Worm (Caenorhabditis elegans) whole organism, late embryonic: Measurements from ENCODE around the gene cwp-5.

Source experiments
- hlh-30 ChIP-seq: sonication (generic microtip); optimal IDR thresholded peaks from 2 replicates; lab custom pipeline; 2017; ENCODE audit warnings: antibody characterized with exemption, missing genetic modification characterization, missing compliant biosample characterization; ENCODE audit not compliant: insufficient read depth
- pat-9 ChIP-seq: fragments of 200-800 bp; sonication (Bioruptor generic); optimal IDR thresholded peaks from 2 replicates; lab custom pipeline; 2018; ENCODE audit warnings: mild to moderate bottlenecking, missing genetic modification characterization, moderate library complexity, missing compliant biosample characterization

DNA sequence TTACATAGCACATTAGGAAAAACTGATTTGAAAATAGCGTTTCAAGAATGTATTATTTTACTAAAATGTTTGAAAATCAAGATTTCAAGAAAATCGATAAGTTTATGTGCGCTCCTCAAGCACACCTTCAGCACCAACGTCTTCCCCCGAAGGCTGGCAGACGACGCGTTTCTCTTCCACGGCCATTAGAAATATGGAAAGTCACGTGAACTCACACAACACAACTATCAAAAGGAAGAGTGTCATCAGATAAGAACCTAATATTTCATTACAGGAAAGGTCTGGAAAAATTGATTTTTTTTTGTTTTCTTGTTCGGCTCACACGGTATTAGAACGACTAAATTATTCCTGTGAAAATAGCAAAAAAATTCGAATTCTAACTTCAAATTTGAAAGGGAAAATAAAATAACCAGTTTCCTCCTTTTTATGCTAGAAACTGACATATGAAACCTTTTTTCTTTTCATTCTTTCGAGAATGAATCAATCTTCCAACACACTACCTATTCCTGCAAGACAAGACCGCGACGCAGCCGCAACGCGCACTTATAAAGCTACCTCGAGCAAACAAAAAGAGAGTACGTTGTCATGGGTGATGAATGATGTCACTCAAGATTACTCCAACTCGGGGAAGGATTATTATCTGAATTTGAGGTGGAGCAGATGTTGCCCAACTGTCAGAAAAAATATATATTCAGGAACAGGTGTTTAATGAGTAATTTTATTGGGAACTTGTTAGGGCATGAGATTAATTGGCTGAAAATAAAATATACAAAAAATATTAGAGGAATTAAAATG, 35.5 kb upstream of the cwp-5 start:
- TF ChIP-seq hlh-30 (tag; lab: Kevin White, UChicago) (peak; percentile 80), pat-9 (tag; lab: Kevin White, UChicago) (no peak)
